Worm (Caenorhabditis elegans) whole organism, L4 larva: ENCODE results near the gene C05B5.17.

Source experiments
- F10B5.3 ChIP-seq: sonication (generic microtip); optimal IDR thresholded peaks from 2 replicates; lab custom pipeline; 2016; ENCODE audit warnings: mild to moderate bottlenecking, missing genetic modification characterization, missing compliant biosample characterization
- nhr-76 ChIP-seq: fragments of 150-350 bp; optimal IDR thresholded peaks from 2 replicates; lab custom pipeline; 2014; ENCODE audit warnings: missing biosample characterization, missing genetic modification characterization

ce11 chrIII:9993535-9993934 is 5.6 kb downstream of the C05B5.17 start, which contains the start of gene C05B5.4:
- no peak for TF ChIP-seq nhr-76 (tag; lab: Kevin White, UChicago)
- no peak for TF ChIP-seq F10B5.3 (tag; lab: Kevin White, UChicago)
